Worm (Caenorhabditis elegans) whole organism, L1 larva: ENCODE measurements around the gene W08F4.5.
A peak's percentile ranks its signal among the peaks of the same experiment; 100 is the strongest.

Source experiments
- egl-13 ChIP-seq: sonication (generic microtip); optimal IDR thresholded peaks from 2 replicates; lab custom pipeline; 2016; ENCODE audit warnings: missing genotype, missing genetic modification reagents, missing genetic modification characterization, missing compliant biosample characterization
- elt-2 ChIP-seq: sonication (generic microtip); optimal IDR thresholded peaks from 2 replicates; lab custom pipeline; 2016; ENCODE audit warnings: missing genetic modification characterization, mild to moderate bottlenecking, inconsistent platforms, missing compliant biosample characterization, missing genetic modification reagents
- ets-5 ChIP-seq: fragments of 200-800 bp; sonication (Bioruptor generic); IDR thresholded peaks from 2 replicates; pipeline ENCODE4 v1.3.6; 2022; ENCODE audit warnings: missing genetic modification characterization, missing compliant biosample characterization
- fos-1 ChIP-seq: fragments of 150-350 bp; optimal IDR thresholded peaks from 2 replicates; lab custom pipeline; 2014; ENCODE audit warnings: missing biosample characterization, missing genetic modification characterization
- lin-35 ChIP-seq, 2 experiments: fragments of 150-350 bp; optimal IDR thresholded peaks; 2 replicates each; lab custom pipeline; 2014; ENCODE audit warnings: missing biosample characterization in 2 of 2, missing genetic modification characterization in 2 of 2, missing genetic modification reagents in 2 of 2
- lin-39 ChIP-seq: fragments of 150-350 bp; optimal IDR thresholded peaks from 2 replicates; lab custom pipeline; 2014; ENCODE audit warnings: missing biosample characterization, missing genetic modification reagents, missing genetic modification characterization
- mdl-1 ChIP-seq, 2 experiments: fragments of 150-350 bp; optimal IDR thresholded peaks; 2 replicates each; lab custom pipeline; 2014 to 2017; ENCODE audit warnings: missing biosample characterization in 2 of 2, missing genetic modification characterization in 2 of 2, inconsistent platforms in 1 of 2
- nhr-11 ChIP-seq: fragments of 150-350 bp; optimal IDR thresholded peaks from 2 replicates; lab custom pipeline; 2014; ENCODE audit warnings: missing biosample characterization, missing genetic modification characterization
- nhr-19 ChIP-seq: fragments of 200-800 bp; sonication (Bioruptor generic); conservative IDR thresholded peaks from 2 replicates; pipeline ENCODE4 v1.3.6; 2022; ENCODE audit warnings: missing genetic modification characterization, missing compliant biosample characterization

- TF ChIP-seq nhr-11 (tag; lab: Kevin White, UChicago), result no peak
- TF ChIP-seq fos-1 (tag; lab: Kevin White, UChicago), result peak; percentile 24
- TF ChIP-seq mdl-1 (tag; optimal IDR thresholded peaks at IDR 0.05; lab: Kevin White, UChicago), result no peak
- TF ChIP-seq lin-39, result no peak
- TF ChIP-seq egl-13 (tag; lab: Kevin White, UChicago), result no peak
- TF ChIP-seq elt-2 (tag; lab: Kevin White, UChicago), result no peak
- no peak for TF ChIP-seq nhr-19 (GFP tag; lab: Robert Waterston, UW)
- no peak for TF ChIP-seq ets-5 (GFP tag; lab: Robert Waterston, UW)
- peak; percentile 39 to 48 for TF ChIP-seq lin-35 (GFP tag; optimal IDR thresholded peaks at IDR 0.05; lab: Kevin White, UChicago)
Measured at ce11 chrII:580189-580643, 11.5 kb upstream of the W08F4.5 start, which contains the start of the genes cdc-37 and W08F4.3.
